Worm (Caenorhabditis elegans): ENCODE data around the gene Y48C3A.14.
A peak's percentile ranks its signal among the peaks of the same experiment; 100 is the strongest.

Y48C3A.14 gene

DNA sequence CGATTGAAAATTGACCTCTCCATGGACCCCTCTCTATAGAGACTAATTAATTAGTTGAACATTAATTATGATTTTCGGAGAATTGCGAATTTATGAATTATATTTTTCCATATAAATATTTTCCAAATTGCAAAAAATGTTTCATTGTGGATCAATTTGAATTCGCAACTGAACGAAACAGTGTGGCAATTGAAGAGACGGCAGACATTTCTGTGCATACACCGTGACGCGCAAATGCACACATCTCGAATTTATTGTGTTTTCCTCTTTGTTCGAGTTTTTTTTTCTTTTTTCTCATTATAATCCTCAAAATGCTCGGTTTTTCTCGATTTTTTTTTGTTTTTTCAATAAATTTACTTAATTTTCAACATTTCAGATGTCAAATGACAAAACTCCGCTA, 20.3 kb upstream of the Y48C3A.14 start, which contains the start of gene Y48C3A.20 (continued):
- no peak for TF ChIP-seq nhr-67 (tag; optimal IDR thresholded peaks at IDR 0.05)
- peak; percentile 54 for TF ChIP-seq lin-39 (tag; optimal IDR thresholded peaks at IDR 0.05)
- peak; percentile 23 for TF ChIP-seq pqm-1 (tag; optimal IDR thresholded peaks at IDR 0.05)
- no peak for TF ChIP-seq R02D3.7 (tag; optimal IDR thresholded peaks at IDR 0.05)
- peak; percentile 5 for TF ChIP-seq nhr-25 (tag; optimal IDR thresholded peaks at IDR 0.05)
- no peak for TF ChIP-seq unc-39 (tag; optimal IDR thresholded peaks at IDR 0.05)
- TF ChIP-seq fkh-2 (tag; optimal IDR thresholded peaks at IDR 0.05): no peak
- TF ChIP-seq ceh-82 (tag; optimal IDR thresholded peaks at IDR 0.05): no peak
- TF ChIP-seq jun-1 (tag; optimal IDR thresholded peaks at IDR 0.05): peak; percentile 13
- TF ChIP-seq ZK546.5 (tag; optimal IDR thresholded peaks at IDR 0.05): no peak
- peak; percentile 87 for TF ChIP-seq pha-4 (tag; optimal IDR thresholded peaks at IDR 0.05)
- TF ChIP-seq ceh-28 (tag; optimal IDR thresholded peaks at IDR 0.05): peak; percentile 60
- TF ChIP-seq nhr-28 (tag; optimal IDR thresholded peaks at IDR 0.05): no peak
- no peak for TF ChIP-seq mdl-1 (tag; optimal IDR thresholded peaks at IDR 0.05)
- TF ChIP-seq elt-3 (tag; optimal IDR thresholded peaks at IDR 0.05): no peak
- no peak for TF ChIP-seq ztf-11 (tag; optimal IDR thresholded peaks at IDR 0.05)
- TF ChIP-seq nhr-77 (tag; optimal IDR thresholded peaks at IDR 0.05): no peak
- peak; percentile 15 for TF ChIP-seq ztf-4 (tag; optimal IDR thresholded peaks at IDR 0.05)
- no peak for TF ChIP-seq mml-1 (tag; optimal IDR thresholded peaks at IDR 0.05)
- no peak for TF ChIP-seq unc-62 (GFP tag; optimal IDR thresholded peaks at IDR 0.05)

DNA sequence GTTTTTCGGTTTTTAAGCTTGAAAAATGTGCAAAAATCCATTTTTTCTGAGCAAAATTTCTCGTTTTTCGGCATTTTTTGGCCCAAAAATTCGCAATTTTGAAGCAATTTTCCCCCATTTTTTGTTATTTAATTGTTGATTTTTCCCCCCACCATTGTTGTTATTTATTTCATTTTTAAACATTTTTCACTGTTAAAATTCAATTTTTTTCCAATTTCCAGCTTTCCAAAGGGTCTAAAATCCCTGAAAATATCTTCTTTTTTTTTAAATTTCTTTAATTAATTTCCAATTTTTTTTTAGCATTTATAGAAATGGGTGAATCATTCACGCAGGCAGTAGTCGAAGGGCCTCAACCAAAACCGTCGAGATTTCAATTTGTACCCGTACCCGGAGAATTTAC, 13.4 kb upstream of the Y48C3A.14 start, which contains the start of gene Y48C3A.12:
Gene Y48C3A.12, plus strand, starts transcription at position 301 of the 400 bp plus-strand sequence.
- TF ChIP-seq snpc-4 (tag; optimal IDR thresholded peaks at IDR 0.05) (no peak), eor-1 (tag; optimal IDR thresholded peaks at IDR 0.05) (no peak), nhr-237 (tag; optimal IDR thresholded peaks at IDR 0.05) (no peak), unc-62 (GFP tag; optimal IDR thresholded peaks at IDR 0.05) (no peak), skn-1 (tag; optimal IDR thresholded peaks at IDR 0.05) (no peak), ceh-16 (tag; optimal IDR thresholded peaks at IDR 0.05) (no peak), pha-4 (tag; optimal IDR thresholded peaks at IDR 0.05) (no peak), ama-1 (optimal IDR thresholded peaks at IDR 0.05) (no peak), zag-1 (tag; optimal IDR thresholded peaks at IDR 0.05) (no peak), nhr-77 (tag; optimal IDR thresholded peaks at IDR 0.05) (no peak), pqm-1 (tag; optimal IDR thresholded peaks at IDR 0.05) (no peak), egl-27 (tag; optimal IDR thresholded peaks at IDR 0.05) (no peak), unc-39 (tag; optimal IDR thresholded peaks at IDR 0.05) (no peak)

DNA sequence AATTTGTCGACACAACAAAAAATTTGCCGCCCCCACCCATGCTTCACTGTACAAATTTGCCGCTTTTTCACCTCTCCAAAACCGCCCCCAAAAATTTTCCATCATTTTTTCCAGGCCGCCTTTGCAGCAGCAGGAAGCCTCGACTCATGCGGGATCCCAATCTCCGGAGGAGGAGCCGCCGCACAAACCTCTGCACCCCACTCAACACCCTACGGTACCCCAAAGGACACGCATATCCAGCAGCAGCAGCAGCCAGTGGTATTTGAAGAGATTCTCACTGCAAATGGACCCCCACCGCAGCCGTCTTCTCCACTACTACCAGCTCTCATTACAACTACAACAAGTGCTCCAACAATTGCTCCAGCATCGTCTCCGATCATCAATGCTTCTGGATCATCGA, 6.5 kb upstream of the Y48C3A.14 start:
- TF ChIP-seq nhr-23 (tag; optimal IDR thresholded peaks at IDR 0.05): no peak
- TF ChIP-seq ama-1 (optimal IDR thresholded peaks at IDR 0.05): no peak
- TF ChIP-seq ztf-4 (tag; optimal IDR thresholded peaks at IDR 0.05): no peak
- no peak for TF ChIP-seq nhr-11 (tag; optimal IDR thresholded peaks at IDR 0.05)
- TF ChIP-seq fos-1 (tag; optimal IDR thresholded peaks at IDR 0.05): no peak
- TF ChIP-seq lin-15B (tag; optimal IDR thresholded peaks at IDR 0.05): no peak
- TF ChIP-seq tbx-2 (tag; optimal IDR thresholded peaks at IDR 0.05): no peak
- TF ChIP-seq fkh-10 (GFP tag; optimal IDR thresholded peaks at IDR 0.05): no peak
- TF ChIP-seq mdl-1 (tag; optimal IDR thresholded peaks at IDR 0.05): no peak
- no peak for TF ChIP-seq ceh-9 (tag; optimal IDR thresholded peaks at IDR 0.05)
- TF ChIP-seq mml-1 (tag; optimal IDR thresholded peaks at IDR 0.05): no peak
- no peak for TF ChIP-seq unc-39 (tag; optimal IDR thresholded peaks at IDR 0.05)
- TF ChIP-seq nhr-43 (tag; optimal IDR thresholded peaks at IDR 0.05; ENCODE audit: poor library complexity, severe bottlenecking): no peak
- TF ChIP-seq elt-1 (tag; optimal IDR thresholded peaks at IDR 0.05): no peak
- TF ChIP-seq zag-1 (tag; optimal IDR thresholded peaks at IDR 0.05): no peak

- TF ChIP-seq zag-1 (tag; optimal IDR thresholded peaks at IDR 0.05) (no peak), elt-1 (tag; optimal IDR thresholded peaks at IDR 0.05) (no peak), lsy-12 (tag; optimal IDR thresholded peaks at IDR 0.05) (no peak), sea-2 (GFP tag; optimal IDR thresholded peaks at IDR 0.05) (no peak), ceh-9 (tag; optimal IDR thresholded peaks at IDR 0.05) (no peak), fkh-2 (tag; optimal IDR thresholded peaks at IDR 0.05) (no peak), ztf-4 (tag; optimal IDR thresholded peaks at IDR 0.05) (no peak), pqm-1 (tag; optimal IDR thresholded peaks at IDR 0.05) (no peak), R02D3.7 (tag; optimal IDR thresholded peaks at IDR 0.05) (no peak)
Measured at ce11 chrII:13401549-13401948, 12.0 kb downstream of the Y48C3A.14 start.

Data from whole organism, L3 larva.